Fruit fly (Drosophila melanogaster) whole organism: ENCODE measurements around the gene CG5326.

Experiments
- CG8478 ChIP-seq: fragments of >200 bp; optimal IDR thresholded peaks from 2 replicates; lab custom pipeline; 2018; ENCODE audit warnings: inconsistent platforms
- Dll ChIP-seq: fragments of >200 bp; optimal IDR thresholded peaks from 2 replicates; lab custom pipeline; 2017
- pan ChIP-seq: fragments of >200 bp; optimal IDR thresholded peaks from 2 replicates; lab custom pipeline; 2017
- usp ChIP-seq: fragments of >200 bp; optimal IDR thresholded peaks from 2 replicates; lab custom pipeline; 2017; ENCODE audit warnings: missing biosample characterization, missing genetic modification characterization, mixed read lengths

- TF ChIP-seq pan (lab: Kevin White, UChicago) (no peak), usp (GFP tag; lab: Kevin White, UChicago) (no peak), Dll (lab: Kevin White, UChicago) (no peak), CG8478 (lab: Kevin White, UChicago) (no peak)
These were observed 26.0 kb upstream of the CG5326 start for dm6 chr3R:22565732-22566131.
